Worm (Caenorhabditis elegans): ENCODE data around the gene K07C11.8.

DNA sequence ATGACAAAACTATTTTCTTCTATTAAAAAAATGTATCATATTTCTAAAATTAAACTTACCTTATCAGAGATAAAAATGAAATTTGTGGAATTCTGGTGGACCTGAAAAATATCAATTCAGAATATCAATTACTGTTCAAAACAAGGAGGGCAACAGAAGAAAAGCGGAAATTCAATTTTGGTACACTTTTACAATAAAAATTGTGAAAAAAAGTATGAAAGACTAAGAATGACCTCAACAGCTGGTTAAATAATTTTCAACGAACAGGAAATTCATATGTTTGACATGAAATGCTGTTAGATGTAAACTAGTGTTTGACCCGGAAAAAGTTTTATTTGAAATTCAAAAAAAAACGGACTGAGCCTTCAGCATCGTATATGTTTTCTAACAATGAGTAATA is 3.8 kb downstream of the K07C11.8 start, which contains the start of gene K07C11.7:
- no peak for TF ChIP-seq cog-1 (tag; optimal IDR thresholded peaks at IDR 0.05)
- TF ChIP-seq flt-1 (GFP tag; IDR thresholded peaks at IDR 0.05) = no peak
- TF ChIP-seq ztf-23 (GFP tag; IDR thresholded peaks at IDR 0.05) = no peak
- TF ChIP-seq med-1 (GFP tag; optimal IDR thresholded peaks at IDR 0.05; ENCODE audit: insufficient read depth) = no peak
